Worm (Caenorhabditis elegans): ENCODE measurements around the gene C16C10.4.

DNA sequence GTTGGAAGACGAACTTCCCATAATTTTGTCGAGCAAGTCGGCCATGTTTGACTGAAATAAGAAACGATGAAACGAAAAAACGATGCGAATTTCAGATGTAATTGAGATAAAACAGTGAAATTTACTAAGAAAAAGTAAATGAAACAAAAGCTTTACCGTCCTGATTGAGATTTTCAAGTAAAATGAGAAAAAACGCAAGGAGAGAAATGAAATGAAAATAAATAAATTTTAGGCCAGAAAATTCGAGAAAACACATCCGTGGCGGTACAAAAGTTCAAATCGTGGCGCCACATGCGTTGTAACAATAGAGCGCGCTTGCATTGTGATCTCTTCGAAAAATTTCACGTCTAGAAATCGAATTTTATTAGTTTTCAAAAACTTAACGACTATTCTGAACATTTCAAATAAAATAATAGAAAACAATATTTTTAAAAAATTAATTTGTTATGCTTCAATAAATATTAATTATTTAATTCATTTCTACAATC, 5.0 kb downstream of the C16C10.4 start, which contains the start of the genes hrde-1 and C16C10.13:
- no peak for TF ChIP-seq elt-2 (tag; optimal IDR thresholded peaks at IDR 0.05)
- TF ChIP-seq pat-9 (tag; optimal IDR thresholded peaks at IDR 0.05): no peak
- no peak for TF ChIP-seq ama-1 (optimal IDR thresholded peaks at IDR 0.05)
- no peak for TF ChIP-seq hlh-13 (GFP tag; optimal IDR thresholded peaks at IDR 0.05)
- TF ChIP-seq nfya-1 (tag; optimal IDR thresholded peaks at IDR 0.05): no peak
- TF ChIP-seq pqm-1 (tag; optimal IDR thresholded peaks at IDR 0.05): no peak
- no peak for TF ChIP-seq ceh-9 (tag; optimal IDR thresholded peaks at IDR 0.05)
- TF ChIP-seq hlh-6 (tag; optimal IDR thresholded peaks at IDR 0.05): no peak
- no peak for TF ChIP-seq gmeb-2 (tag; optimal IDR thresholded peaks at IDR 0.05)
- no peak for TF ChIP-seq lim-6 (tag; optimal IDR thresholded peaks at IDR 0.05)

Data from whole organism, late embryonic.